Worm (Caenorhabditis elegans) whole organism, L1 larva: ENCODE results near the gene Y5F2A.4.

ENCODE experiments used
- C04F5.9 ChIP-seq: sonication (generic microtip); optimal IDR thresholded peaks from 2 replicates; lab custom pipeline; 2016; ENCODE audit warnings: missing genetic modification characterization, missing compliant biosample characterization
- Y116A8C.19 ChIP-seq: sonication (generic microtip); optimal IDR thresholded peaks from 2 replicates; lab custom pipeline; 2016; ENCODE audit warnings: missing compliant biosample characterization, missing genetic modification characterization, borderline replicate concordance
- alr-1 ChIP-seq: fragments of 200-800 bp; sonication (Bioruptor generic); optimal IDR thresholded peaks from 2 replicates; lab custom pipeline; 2018; ENCODE audit warnings: borderline replicate concordance, mild to moderate bottlenecking, missing genetic modification characterization, missing compliant biosample characterization
- ama-1 ChIP-seq: fragments of 150-350 bp; optimal IDR thresholded peaks from 2 replicates; lab custom pipeline; 2014
- blmp-1 ChIP-seq: fragments of 150-350 bp; optimal IDR thresholded peaks from 2 replicates; lab custom pipeline; 2014; ENCODE audit warnings: missing biosample characterization, missing genetic modification characterization
- ceh-63 ChIP-seq: fragments of 200-800 bp; sonication (Bioruptor generic); optimal IDR thresholded peaks from 2 replicates; lab custom pipeline; 2018; ENCODE audit warnings: mild to moderate bottlenecking, missing genetic modification characterization, missing compliant biosample characterization
- ceh-90 ChIP-seq: sonication (generic microtip); optimal IDR thresholded peaks from 2 replicates; lab custom pipeline; 2016; ENCODE audit warnings: missing genetic modification characterization, missing compliant biosample characterization
- dpl-1 ChIP-seq, 3 experiments: fragments of 150-350 bp in 2 of 3; sonication (generic microtip) in 1 of 3; optimal IDR thresholded peaks; 2 replicates each; lab custom pipeline; 2014 to 2017; ENCODE audit warnings: missing biosample characterization in 3 of 3, missing genetic modification characterization in 3 of 3, missing genetic modification reagents in 3 of 3
- dsc-1 ChIP-seq: sonication (generic microtip); optimal IDR thresholded peaks from 2 replicates; lab custom pipeline; 2016; ENCODE audit warnings: mild to moderate bottlenecking, missing genetic modification characterization, missing compliant biosample characterization
- efl-1 ChIP-seq, 4 experiments: fragments of 150-350 bp; optimal IDR thresholded peaks in 3 of 4; peaks in 1 of 4; 1 replicate in 1 of 4; 2 replicates in 3 of 4; lab custom pipeline; 2014; ENCODE audit warnings: missing biosample characterization in 2 of 4, missing genetic modification characterization in 2 of 4, missing genetic modification reagents in 2 of 4
- efl-3 ChIP-seq: fragments of 200-800 bp; sonication (Bioruptor generic); optimal IDR thresholded peaks from 2 replicates; lab custom pipeline; 2018; ENCODE audit warnings: mild to moderate bottlenecking, missing genetic modification characterization, missing compliant biosample characterization
- egl-13 ChIP-seq: sonication (generic microtip); optimal IDR thresholded peaks from 2 replicates; lab custom pipeline; 2016; ENCODE audit warnings: missing genotype, missing genetic modification reagents, missing genetic modification characterization, missing compliant biosample characterization
- fkh-8 ChIP-seq: sonication (generic microtip); optimal IDR thresholded peaks from 2 replicates; lab custom pipeline; 2016; ENCODE audit warnings: mild to moderate bottlenecking, missing genetic modification characterization, missing compliant biosample characterization
- hlh-17 ChIP-seq: fragments of 200-800 bp; sonication (Bioruptor generic); optimal IDR thresholded peaks from 2 replicates; lab custom pipeline; 2018; ENCODE audit warnings: missing genetic modification characterization, mild to moderate bottlenecking, missing compliant biosample characterization, moderate library complexity, borderline replicate concordance
- hlh-4 ChIP-seq: sonication (generic microtip); optimal IDR thresholded peaks from 2 replicates; lab custom pipeline; 2016; ENCODE audit warnings: mild to moderate bottlenecking, missing genetic modification characterization, missing compliant biosample characterization
- hpl-2 ChIP-seq: fragments of 150-350 bp; optimal IDR thresholded peaks from 2 replicates; lab custom pipeline; 2014; ENCODE audit warnings: missing biosample characterization, missing genetic modification reagents, missing genetic modification characterization
- isw-1 ChIP-seq: fragments of 200-800 bp; sonication (Bioruptor generic); IDR thresholded peaks from 2 replicates; pipeline ENCODE4 v1.3.6; 2022; ENCODE audit warnings: missing genetic modification characterization, missing compliant biosample characterization
- jun-1 ChIP-seq: fragments of 150-350 bp; optimal IDR thresholded peaks from 2 replicates; lab custom pipeline; 2014; ENCODE audit warnings: missing biosample characterization, missing genetic modification reagents, missing genetic modification characterization
- lin-13 ChIP-seq: fragments of 150-350 bp; optimal IDR thresholded peaks from 2 replicates; lab custom pipeline; 2014; ENCODE audit warnings: missing biosample characterization, missing genetic modification reagents, missing genetic modification characterization
- lin-15B ChIP-seq: fragments of 150-350 bp; sonication (generic microtip); optimal IDR thresholded peaks from 3 replicates; lab custom pipeline; 2014; ENCODE audit warnings: missing biosample characterization, missing genetic modification characterization
- lin-39 ChIP-seq: fragments of 150-350 bp; optimal IDR thresholded peaks from 2 replicates; lab custom pipeline; 2014; ENCODE audit warnings: missing biosample characterization, missing genetic modification reagents, missing genetic modification characterization
- lsy-2 ChIP-seq, 2 experiments: fragments of 150-350 bp; optimal IDR thresholded peaks; 2 replicates each; lab custom pipeline; 2014; ENCODE audit warnings: missing biosample characterization in 2 of 2, missing genetic modification characterization in 2 of 2
- mab-9 ChIP-seq: fragments of 200-800 bp; sonication (Bioruptor generic); IDR thresholded peaks from 2 replicates; pipeline ENCODE4 v1.3.6; 2022; ENCODE audit warnings: missing genetic modification reagents, missing genetic modification characterization, missing compliant biosample characterization
- mdl-1 ChIP-seq, 2 experiments: fragments of 150-350 bp; optimal IDR thresholded peaks; 2 replicates each; lab custom pipeline; 2014 to 2017; ENCODE audit warnings: missing biosample characterization in 2 of 2, missing genetic modification characterization in 2 of 2, inconsistent platforms in 1 of 2
- nhr-11 ChIP-seq: fragments of 150-350 bp; optimal IDR thresholded peaks from 2 replicates; lab custom pipeline; 2014; ENCODE audit warnings: missing biosample characterization, missing genetic modification characterization
- nhr-19 ChIP-seq: fragments of 200-800 bp; sonication (Bioruptor generic); conservative IDR thresholded peaks from 2 replicates; pipeline ENCODE4 v1.3.6; 2022; ENCODE audit warnings: missing genetic modification characterization, missing compliant biosample characterization
- nhr-28 ChIP-seq: fragments of 150-350 bp; optimal IDR thresholded peaks from 2 replicates; lab custom pipeline; 2014; ENCODE audit warnings: missing biosample characterization, missing genetic modification characterization
- nhr-84 ChIP-seq: sonication (generic microtip); optimal IDR thresholded peaks from 2 replicates; lab custom pipeline; 2017; ENCODE audit warnings: missing biosample characterization, missing genetic modification characterization
- nhr-90 ChIP-seq: sonication (generic microtip); optimal IDR thresholded peaks from 2 replicates; lab custom pipeline; 2016; ENCODE audit warnings: mild to moderate bottlenecking, missing genetic modification characterization, missing compliant biosample characterization; ENCODE audit not compliant: poor library complexity
- pax-3 ChIP-seq: fragments of 200-800 bp; sonication (Bioruptor generic); optimal IDR thresholded peaks from 2 replicates; lab custom pipeline; 2018; ENCODE audit warnings: mild to moderate bottlenecking, missing genetic modification characterization, moderate library complexity, missing compliant biosample characterization
- rnt-1 ChIP-seq: sonication (generic microtip); optimal IDR thresholded peaks from 2 replicates; lab custom pipeline; 2016; ENCODE audit warnings: mild to moderate bottlenecking, missing genetic modification characterization, moderate library complexity, missing compliant biosample characterization
- snpc-4 ChIP-seq: fragments of 150-350 bp; optimal IDR thresholded peaks from 2 replicates; lab custom pipeline; 2014; ENCODE audit warnings: missing biosample characterization, missing genetic modification characterization
- snu-23 ChIP-seq: sonication (generic microtip); optimal IDR thresholded peaks from 2 replicates; lab custom pipeline; 2016; ENCODE audit warnings: missing genetic modification characterization, missing compliant biosample characterization
- swsn-7 ChIP-seq: sonication (generic microtip); optimal IDR thresholded peaks from 2 replicates; lab custom pipeline; 2016; ENCODE audit warnings: missing genetic modification characterization, missing compliant biosample characterization
- tlp-1 ChIP-seq: fragments of 150-350 bp; optimal IDR thresholded peaks from 2 replicates; lab custom pipeline; 2014; ENCODE audit warnings: missing biosample characterization, missing genetic modification characterization
- unc-62 ChIP-seq: fragments of 150-350 bp; optimal IDR thresholded peaks from 2 replicates; lab custom pipeline; 2014; ENCODE audit warnings: missing biosample characterization, missing genetic modification reagents, missing genetic modification characterization
- ztf-4 ChIP-seq: fragments of 150-350 bp; optimal IDR thresholded peaks from 2 replicates; lab custom pipeline; 2014; ENCODE audit warnings: missing biosample characterization, missing genetic modification characterization

Y5F2A.4 gene

ce11 chrIV:11051963-11052362, 26.4 kb downstream of the Y5F2A.4 start:
- TF ChIP-seq efl-3 (GFP tag; lab: Kevin White, UChicago) (no peak), ceh-90 (no peak), Y116A8C.19 (tag; lab: Kevin White, UChicago) (no peak), isw-1 (no peak), efl-1 (optimal IDR thresholded peaks at IDR 0.05; lab: Kevin White, UChicago) (no peak), efl-1 (GFP tag; optimal IDR thresholded peaks at IDR 0.05 in 1 of 2; lab: Kevin White, UChicago) (no peak)

DNA sequence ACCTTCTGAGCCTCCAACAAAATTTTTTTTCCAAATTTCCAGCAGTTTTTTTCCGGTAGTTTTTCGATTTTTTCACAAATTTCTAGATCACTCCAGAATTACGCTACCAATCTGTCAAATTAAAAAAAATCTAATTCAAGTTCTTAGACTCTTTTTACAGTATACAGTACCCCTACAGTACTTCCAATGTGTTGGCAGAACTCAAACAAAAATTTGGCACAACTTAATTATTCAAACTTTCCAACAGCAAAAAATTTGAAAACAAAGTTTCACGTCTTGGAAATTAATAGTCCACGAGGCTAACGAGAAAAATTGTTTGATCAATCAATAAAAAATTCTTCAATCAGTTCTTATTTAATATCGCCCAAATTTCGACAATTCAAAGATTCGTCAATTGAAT, 28.6 kb downstream of the Y5F2A.4 start, which contains the start of gene F36H1.3:
Gene F36H1.3 (plus strand): TSS at position 323 of the 400 bp plus-strand sequence.
- no peak for TF ChIP-seq rnt-1 (tag; lab: Kevin White, UChicago)
- TF ChIP-seq dsc-1: no peak

DNA sequence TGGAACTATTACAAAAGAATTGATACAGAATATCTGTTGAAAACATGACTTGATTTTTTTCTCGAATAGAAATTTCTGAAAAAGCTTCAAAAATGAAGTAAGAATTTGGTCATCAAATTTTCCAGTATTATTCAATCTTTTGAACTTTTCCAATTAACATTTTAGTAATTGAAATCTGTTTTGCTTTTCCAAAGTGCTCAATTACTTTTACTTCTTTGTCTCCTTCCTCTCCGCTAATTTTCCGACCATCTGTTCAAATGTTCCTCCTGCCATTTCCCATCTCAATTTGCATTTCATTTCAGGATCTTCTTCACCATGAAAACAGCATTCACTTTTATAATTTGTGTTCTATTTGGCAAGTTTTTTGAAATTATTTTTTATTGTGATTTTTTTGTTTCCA, 29.5 kb downstream of the Y5F2A.4 start, which contains the start of gene F36H1.11:
Gene F36H1.11 (plus strand): TSS at position 301 of the 400 bp plus-strand sequence.
- no peak for TF ChIP-seq pax-3 (tag; lab: Kevin White, UChicago)
- TF ChIP-seq nhr-11 (tag; lab: Kevin White, UChicago): no peak
- no peak for TF ChIP-seq ztf-4 (tag; lab: Kevin White, UChicago)
- no peak for TF ChIP-seq lin-39
- TF ChIP-seq efl-3 (GFP tag; lab: Kevin White, UChicago): no peak
- TF ChIP-seq hlh-4 (tag; lab: Kevin White, UChicago): no peak
- TF ChIP-seq nhr-19 (GFP tag; lab: Robert Waterston, UW): no peak
- no peak for TF ChIP-seq hpl-2
- no peak for TF ChIP-seq fkh-8 (tag; lab: Kevin White, UChicago)
- no peak for TF ChIP-seq egl-13
- TF ChIP-seq mdl-1 (tag; optimal IDR thresholded peaks at IDR 0.05; lab: Kevin White, UChicago): no peak
- no peak for TF ChIP-seq lin-13 (GFP tag; lab: Kevin White, UChicago)
- TF ChIP-seq snu-23: no peak
- TF ChIP-seq dpl-1 (GFP tag; optimal IDR thresholded peaks at IDR 0.05; lab: Kevin White, UChicago): no peak
- no peak for TF ChIP-seq ceh-63 (GFP tag; lab: Kevin White, UChicago)
- no peak for TF ChIP-seq hlh-17 (GFP tag; lab: Kevin White, UChicago)

DNA sequence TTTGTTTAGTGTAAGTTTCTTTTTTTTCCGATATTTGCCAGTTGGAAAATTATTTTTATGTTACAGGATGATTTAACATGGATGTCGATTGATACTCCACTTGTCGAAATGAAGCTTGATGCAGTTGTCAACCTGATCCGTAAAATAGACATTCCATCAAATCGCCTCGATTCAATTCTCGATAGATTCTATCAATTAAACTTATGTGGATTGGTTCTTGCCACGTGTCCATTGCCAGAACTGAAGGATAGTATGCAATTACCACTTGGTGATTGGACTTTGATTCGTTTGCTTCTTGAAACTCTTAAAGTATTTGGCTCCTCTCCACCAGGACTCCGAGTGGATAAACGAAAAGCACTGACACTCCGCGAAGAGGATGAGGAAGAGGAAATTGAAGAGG, 34.0 kb downstream of the Y5F2A.4 start:
- TF ChIP-seq nhr-84 (tag; lab: Kevin White, UChicago): no peak
- TF ChIP-seq mab-9 (GFP tag; lab: Robert Waterston, UW): no peak
- TF ChIP-seq swsn-7 (tag; lab: Kevin White, UChicago): no peak
- no peak for TF ChIP-seq nhr-90 (tag; lab: Kevin White, UChicago)
- TF ChIP-seq unc-62: no peak
- no peak for TF ChIP-seq alr-1 (tag; lab: Kevin White, UChicago)

ce11 chrIV:11038665-11039064, 39.7 kb downstream of the Y5F2A.4 start:
- TF ChIP-seq blmp-1 (tag; lab: Kevin White, UChicago) (no peak), lsy-2 (tag; optimal IDR thresholded peaks at IDR 0.05; lab: Kevin White, UChicago) (peak in 1 of 2 experiments; percentile 7), snpc-4 (tag; lab: Kevin White, UChicago) (no peak), C04F5.9 (tag; lab: Kevin White, UChicago) (no peak), hpl-2 (no peak), efl-3 (GFP tag; lab: Kevin White, UChicago) (no peak), efl-1 (optimal IDR thresholded peaks at IDR 0.05; lab: Kevin White, UChicago) (peak in 1 of 2 experiments; percentile 27), efl-1 (GFP tag; optimal IDR thresholded peaks at IDR 0.05 in 1 of 2; lab: Kevin White, UChicago) (peak in 1 of 2 experiments; percentile 22), unc-62 (no peak), snu-23 (peak; percentile 15), rnt-1 (tag; lab: Kevin White, UChicago) (peak; percentile 1)

- TF ChIP-seq lin-13 (GFP tag; lab: Kevin White, UChicago): no peak
- TF ChIP-seq jun-1 (tag; lab: Kevin White, UChicago): no peak
- no peak for TF ChIP-seq lin-15B (tag; lab: Kevin White, UChicago)
- TF ChIP-seq nhr-28 (tag; lab: Kevin White, UChicago): no peak
- TF ChIP-seq tlp-1 (tag; lab: Kevin White, UChicago): no peak
- no peak for TF ChIP-seq ama-1 (lab: Kevin White, UChicago)
- TF ChIP-seq C04F5.9 (tag; lab: Kevin White, UChicago): no peak
Measured at ce11 chrIV:11038618-11038664, 39.9 kb downstream of the Y5F2A.4 start, which contains the start of gene kdin-1. Gene kdin-1, plus strand, starts transcription at chrIV:11038655.
